Fruit fly (Drosophila melanogaster): ENCODE results near the gene CG32263.
A peak's percentile ranks its signal among the peaks of the same experiment; 100 is the strongest.

CG32263 gene

DNA sequence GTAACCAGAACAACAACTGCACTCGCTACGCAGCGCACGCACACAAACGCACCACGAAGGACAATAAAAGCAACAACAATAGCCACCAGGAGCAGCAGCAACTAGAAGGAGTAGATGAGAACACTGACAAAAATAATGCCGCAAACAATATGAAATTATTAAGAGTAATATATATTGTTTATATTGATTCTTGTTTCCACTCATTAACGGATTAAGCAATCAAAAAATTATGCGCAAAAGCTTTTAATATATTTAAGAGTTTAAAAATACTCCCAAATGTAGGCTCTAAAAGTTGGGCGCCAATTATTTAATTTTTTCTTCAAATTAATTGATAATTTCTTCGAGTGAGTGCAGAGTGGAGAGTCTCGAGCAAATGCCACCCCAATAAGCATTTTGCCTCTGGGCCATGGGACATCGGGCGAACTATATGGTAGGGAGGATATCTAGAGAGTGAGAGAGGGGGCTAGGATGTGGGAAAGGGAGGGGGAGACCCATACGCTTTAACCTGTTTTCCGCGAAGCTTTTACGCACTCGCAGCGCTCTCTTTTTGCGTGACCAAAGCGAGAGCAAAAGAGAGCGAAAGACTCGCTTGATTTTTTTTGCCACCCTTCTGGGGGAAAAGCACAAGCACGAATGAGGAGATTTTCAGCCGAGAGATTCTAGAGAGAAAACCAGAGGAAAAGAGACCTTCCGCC, 14.0 kb upstream of the CG32263 start, which contains the start of gene Rdh (continued):
- no peak for TF ChIP-seq stwl (tag; optimal IDR thresholded peaks at IDR 0.05)
- peak; percentile 80 for TF ChIP-seq CG18619 (GFP tag; optimal IDR thresholded peaks at IDR 0.05)
- peak; percentile 37 for TF ChIP-seq CG30020 (tag; optimal IDR thresholded peaks at IDR 0.05)
- no peak for TF ChIP-seq wek (GFP tag; optimal IDR thresholded peaks at IDR 0.05)
- peak; percentile 87 for TF ChIP-seq CG3281 (GFP tag; optimal IDR thresholded peaks at IDR 0.05)
- peak; percentile 60 for TF ChIP-seq tap (tag; optimal IDR thresholded peaks at IDR 0.05)
- TF ChIP-seq bcd (GFP tag; optimal IDR thresholded peaks at IDR 0.05), result peak; percentile 73
- no peak for TF ChIP-seq emc (GFP tag; optimal IDR thresholded peaks at IDR 0.05)
- TF ChIP-seq CG31224 (GFP tag; IDR thresholded peaks at IDR 0.05), result peak; percentile 15; the same call in 1 of the 2 replicates
- peak; percentile 77 for TF ChIP-seq CG6254 (GFP tag; optimal IDR thresholded peaks at IDR 0.05)
- TF ChIP-seq Ets97D (GFP tag; optimal IDR thresholded peaks at IDR 0.05), result no peak
- peak; percentile 47; the same call in 1 of the 2 replicates for TF ChIP-seq E2f2 (GFP tag; IDR thresholded peaks at IDR 0.05)
- 0 out of 2 replicates have a peak, but pooled peaks have one; percentile 50 for TF ChIP-seq sim (GFP tag; IDR thresholded peaks at IDR 0.05)
- no peak for TF ChIP-seq CG1024 (GFP tag; IDR thresholded peaks at IDR 0.05)
- TF ChIP-seq Oaz (GFP tag; IDR thresholded peaks at IDR 0.05), result peak; percentile 31; the same call in 1 of the 2 replicates
- TF ChIP-seq HHEX (GFP tag; optimal IDR thresholded peaks at IDR 0.05), result peak; percentile 84
- TF ChIP-seq MTF-1 (GFP tag; optimal IDR thresholded peaks at IDR 0.05; ENCODE audit: borderline replicate concordance), result peak; percentile 29
- no peak for TF ChIP-seq Kr (GFP tag; optimal IDR thresholded peaks at IDR 0.05)
- TF ChIP-seq CG31388 (GFP tag; optimal IDR thresholded peaks at IDR 0.05), result peak; percentile 53
- peak; percentile 84 for TF ChIP-seq Sox100B (GFP tag; optimal IDR thresholded peaks at IDR 0.05)
- no peak for TF ChIP-seq repo (GFP tag; optimal IDR thresholded peaks at IDR 0.05)
- TF ChIP-seq ham (GFP tag; IDR thresholded peaks at IDR 0.05), result no peak
- TF ChIP-seq sens-2 (GFP tag; IDR thresholded peaks at IDR 0.05), result no peak
- no peak for TF ChIP-seq CG3838 (GFP tag; optimal IDR thresholded peaks at IDR 0.05)
- TF ChIP-seq B-H2 (GFP tag; optimal IDR thresholded peaks at IDR 0.05), result peak; percentile 81
- peak; percentile 80 for TF ChIP-seq D19A (tag; optimal IDR thresholded peaks at IDR 0.05)
- TF ChIP-seq CG14050 (GFP tag; IDR thresholded peaks at IDR 0.05), result peak; percentile 53; the same call in 2 of the 3 replicates
- peak; percentile 17 for TF ChIP-seq CG3995 (GFP tag; optimal IDR thresholded peaks at IDR 0.05)
- no peak for TF ChIP-seq Sry-δ (GFP tag; optimal IDR thresholded peaks at IDR 0.05)
- no peak for TF ChIP-seq lbe (GFP tag; optimal IDR thresholded peaks at IDR 0.05)
- TF ChIP-seq CTCF (GFP tag; optimal IDR thresholded peaks at IDR 0.05), result peak; percentile 23
- TF ChIP-seq CG17385 (GFP tag; optimal IDR thresholded peaks at IDR 0.05), result peak; percentile 81
- TF ChIP-seq CG15479 (GFP tag; optimal IDR thresholded peaks at IDR 0.05), result no peak
- no peak for TF ChIP-seq chm (GFP tag; IDR thresholded peaks at IDR 0.05)
- TF ChIP-seq Lim3 (GFP tag; IDR thresholded peaks at IDR 0.05), result no peak
- peak; percentile 38 for TF ChIP-seq CG4707 (GFP tag; optimal IDR thresholded peaks at IDR 0.05)
- peak; percentile 33 for TF ChIP-seq cato (GFP tag; optimal IDR thresholded peaks at IDR 0.05; ENCODE audit: borderline replicate concordance)
- TF ChIP-seq Nf-YC (tag; optimal IDR thresholded peaks at IDR 0.05), result peak; percentile 74
- TF ChIP-seq CG7786 (GFP tag; optimal IDR thresholded peaks at IDR 0.05), result peak; percentile 14
- peak; percentile 63 for TF ChIP-seq CG10654 (GFP tag; optimal IDR thresholded peaks at IDR 0.05)
- TF ChIP-seq CG10267 (tag; optimal IDR thresholded peaks at IDR 0.05), result peak; percentile 80
- peak; percentile 20 for TF ChIP-seq CG12744 (GFP tag; optimal IDR thresholded peaks at IDR 0.05)
- peak; percentile 45 for TF ChIP-seq CG12219 (GFP tag; optimal IDR thresholded peaks at IDR 0.05)
- TF ChIP-seq bbx (GFP tag; IDR thresholded peaks at IDR 0.05; ENCODE audit: partially characterized antibody), result no peak
- TF ChIP-seq ab (GFP tag; optimal IDR thresholded peaks at IDR 0.05), result no peak
- no peak for TF ChIP-seq H15 (GFP tag; IDR thresholded peaks at IDR 0.05)
- TF ChIP-seq lola (GFP tag; optimal IDR thresholded peaks at IDR 0.05), result peak in 1 of 3 experiments; percentile 68
- TF ChIP-seq dati (GFP tag; IDR thresholded peaks at IDR 0.05), result no peak
- peak; percentile 85 for TF ChIP-seq CG10979 (tag; optimal IDR thresholded peaks at IDR 0.05)
- TF ChIP-seq CG13123 (GFP tag; optimal IDR thresholded peaks at IDR 0.05), result peak; percentile 15

All from whole organism, embryonic.